Fruit fly (Drosophila melanogaster) whole organism, wandering third instar larva: ENCODE results near the gene CG31100.
A peak's percentile ranks its signal among the peaks of the same experiment; 100 is the strongest.

Source experiments
- Abd-B ChIP-seq: fragments of >200 bp; optimal IDR thresholded peaks from 2 replicates; lab custom pipeline; 2017; ENCODE audit warnings: missing biosample characterization, missing genetic modification characterization
- CG32264 ChIP-seq: fragments of 200-800 bp; sonication (Bioruptor generic); optimal IDR thresholded peaks from 2 replicates; lab custom pipeline; 2016; ENCODE audit warnings: missing biosample characterization, missing genetic modification characterization
- CG9705 ChIP-seq: fragments of 200-800 bp; sonication (Bioruptor generic); optimal IDR thresholded peaks from 2 replicates; lab custom pipeline; 2018; ENCODE audit warnings: missing biosample characterization, mild to moderate bottlenecking, missing genetic modification characterization
- Dfd ChIP-seq: fragments of >200 bp; optimal IDR thresholded peaks from 2 replicates; lab custom pipeline; 2017; ENCODE audit warnings: missing biosample characterization, missing genetic modification characterization
- Dif ChIP-seq: fragments of 200-275, 200-300 bp; sonication (Bioruptor generic); optimal IDR thresholded peaks from 2 replicates; lab custom pipeline; 2018; ENCODE audit warnings: missing biosample characterization, missing genetic modification characterization; ENCODE audit not compliant: partially characterized antibody
- GATAd ChIP-seq: sonication (Bioruptor generic); optimal IDR thresholded peaks from 2 replicates; lab custom pipeline; 2016; ENCODE audit warnings: missing biosample characterization, missing genetic modification characterization
- HLH106 ChIP-seq: fragments of 200-800 bp; optimal IDR thresholded peaks from 3 replicates; lab custom pipeline; 2019; ENCODE audit warnings: missing biosample characterization, mild to moderate bottlenecking, missing genetic modification characterization, moderate library complexity
- Hnf4 ChIP-seq: fragments of 200-800 bp; sonication (Bioruptor generic); optimal IDR thresholded peaks from 2 replicates; lab custom pipeline; 2016; ENCODE audit warnings: missing biosample characterization, mild to moderate bottlenecking, missing genetic modification characterization
- Hr78 ChIP-seq: fragments of >200 bp; optimal IDR thresholded peaks from 2 replicates; lab custom pipeline; 2017; ENCODE audit warnings: missing biosample characterization, missing genetic modification characterization
- Hr83 ChIP-seq: fragments of 200-300 bp; sonication (Bioruptor generic); optimal IDR thresholded peaks from 2 replicates; lab custom pipeline; 2016; ENCODE audit warnings: missing biosample characterization, mild to moderate bottlenecking, missing genetic modification characterization, moderate library complexity; ENCODE audit not compliant: poor library complexity, severe bottlenecking
- Jra ChIP-seq: sonication (Bioruptor generic); optimal IDR thresholded peaks from 2 replicates; lab custom pipeline; 2016; ENCODE audit warnings: missing biosample characterization, missing genetic modification characterization
- Mio ChIP-seq: sonication (Bioruptor generic); optimal IDR thresholded peaks from 2 replicates; lab custom pipeline; 2016; ENCODE audit warnings: missing biosample characterization, missing genetic modification characterization
- Myc ChIP-seq: fragments of >200 bp; optimal IDR thresholded peaks from 2 replicates; lab custom pipeline; 2017
- N ChIP-seq: fragments of >200 bp; optimal IDR thresholded peaks from 2 replicates; lab custom pipeline; 2018; ENCODE audit warnings: missing biosample characterization, missing external identifiers, missing genetic modification characterization
- OdsH ChIP-seq: fragments of 200-800 bp; sonication (Bioruptor generic); optimal IDR thresholded peaks from 2 replicates; lab custom pipeline; 2016; ENCODE audit warnings: missing biosample characterization, mild to moderate bottlenecking, missing genetic modification characterization
- Rel ChIP-seq, 2 experiments: fragments of 200-800 bp; sonication (Bioruptor generic) in 1 of 2; optimal IDR thresholded peaks; 2 replicates in 1 of 2; 3 replicates in 1 of 2; lab custom pipeline; 2016 to 2019; ENCODE audit warnings: mild to moderate bottlenecking in 2 of 2, missing biosample characterization in 2 of 2, missing genetic modification characterization in 2 of 2, moderate library complexity in 1 of 2
- Sp1 ChIP-seq: fragments of 200-800 bp; sonication (Bioruptor generic); optimal IDR thresholded peaks from 3 replicates; lab custom pipeline; 2019; ENCODE audit warnings: missing biosample characterization, mild to moderate bottlenecking, missing genetic modification characterization, moderate library complexity
- Vsx2 ChIP-seq: fragments of 200-300, 225-300 bp; sonication (Bioruptor generic); optimal IDR thresholded peaks from 2 replicates; lab custom pipeline; 2018; ENCODE audit warnings: missing biosample characterization, missing genetic modification characterization; ENCODE audit not compliant: partially characterized antibody
- br ChIP-seq: fragments of 200-800 bp; sonication (Bioruptor generic); optimal IDR thresholded peaks from 2 replicates; lab custom pipeline; 2016; ENCODE audit warnings: missing biosample characterization, missing genetic modification characterization
- brk ChIP-seq: fragments of 200-800 bp; sonication (Bioruptor generic); optimal IDR thresholded peaks from 2 replicates; lab custom pipeline; 2016; ENCODE audit warnings: missing biosample characterization, mild to moderate bottlenecking, missing genetic modification characterization
- dl ChIP-seq, 2 experiments: fragments of 175-275, 200-275 bp in 1 of 2; fragments of 200-275 bp in 1 of 2; sonication (Bioruptor generic); optimal IDR thresholded peaks; lab custom pipeline; 2018; ENCODE audit warnings: mild to moderate bottlenecking in 2 of 2, missing biosample characterization in 2 of 2, missing genetic modification characterization in 2 of 2, moderate library complexity in 2 of 2; ENCODE audit not compliant: partially characterized antibody in 2 of 2, insufficient read depth in 1 of 2
- dmrt93B ChIP-seq: fragments of 200-800 bp; sonication (Bioruptor generic); optimal IDR thresholded peaks from 2 replicates; lab custom pipeline; 2018; ENCODE audit warnings: missing biosample characterization, mild to moderate bottlenecking, missing genetic modification characterization
- dsf ChIP-seq: sonication (Bioruptor generic); optimal IDR thresholded peaks from 2 replicates; lab custom pipeline; 2016; ENCODE audit warnings: missing biosample characterization, missing genetic modification characterization, borderline replicate concordance
- foxo ChIP-seq, 2 experiments: fragments of 200-800 bp; sonication (Bioruptor generic); optimal IDR thresholded peaks; 2 replicates in 1 of 2; 3 replicates in 1 of 2; lab custom pipeline; 2016 to 2017; ENCODE audit warnings: missing biosample characterization in 2 of 2, missing genetic modification characterization in 2 of 2
- fru ChIP-seq: fragments of 200-800 bp; sonication (Bioruptor generic); optimal IDR thresholded peaks from 3 replicates; lab custom pipeline; 2016; ENCODE audit warnings: missing biosample characterization, mild to moderate bottlenecking, missing genetic modification characterization
- h ChIP-seq: fragments of 200-800 bp; sonication (Bioruptor generic); optimal IDR thresholded peaks from 3 replicates; lab custom pipeline; 2016; ENCODE audit warnings: missing biosample characterization, mild to moderate bottlenecking, missing genetic modification characterization
- jim ChIP-seq: fragments of 175-275, 200-325 bp; sonication (Bioruptor generic); optimal IDR thresholded peaks from 2 replicates; lab custom pipeline; 2016; ENCODE audit warnings: missing biosample characterization, mild to moderate bottlenecking, missing genetic modification characterization
- lola ChIP-seq: fragments of >200 bp; optimal IDR thresholded peaks from 2 replicates; lab custom pipeline; 2017; ENCODE audit warnings: missing biosample characterization, missing genetic modification characterization
- pan ChIP-seq: fragments of >200 bp; optimal IDR thresholded peaks from 2 replicates; lab custom pipeline; 2017
- psq ChIP-seq: fragments of 200-800 bp; sonication (Bioruptor generic); optimal IDR thresholded peaks from 3 replicates; lab custom pipeline; 2017; ENCODE audit warnings: missing biosample characterization, mild to moderate bottlenecking, missing genetic modification characterization, moderate library complexity
- rgr ChIP-seq: fragments of 200-800 bp; sonication (Bioruptor generic); optimal IDR thresholded peaks from 3 replicates; lab custom pipeline; 2016; ENCODE audit warnings: missing biosample characterization, mild to moderate bottlenecking, missing genetic modification characterization
- sage ChIP-seq: fragments of 200-800 bp; sonication (Bioruptor generic); optimal IDR thresholded peaks from 2 replicates; lab custom pipeline; 2016; ENCODE audit warnings: missing biosample characterization, mild to moderate bottlenecking, missing genetic modification characterization
- sv ChIP-seq: fragments of 200-800 bp; sonication (Bioruptor generic); optimal IDR thresholded peaks from 3 replicates; lab custom pipeline; 2016; ENCODE audit warnings: missing biosample characterization, missing genetic modification characterization
- tai ChIP-seq: sonication (Bioruptor generic); optimal IDR thresholded peaks from 2 replicates; lab custom pipeline; 2016; ENCODE audit warnings: missing biosample characterization, missing genetic modification characterization
- usp ChIP-seq: fragments of >200 bp; optimal IDR thresholded peaks from 2 replicates; lab custom pipeline; 2017; ENCODE audit warnings: missing biosample characterization, missing genetic modification characterization
- woc ChIP-seq: sonication (Bioruptor generic); optimal IDR thresholded peaks from 2 replicates; lab custom pipeline; 2016; ENCODE audit warnings: missing biosample characterization, mild to moderate bottlenecking, missing genetic modification characterization

CG31100 gene

DNA sequence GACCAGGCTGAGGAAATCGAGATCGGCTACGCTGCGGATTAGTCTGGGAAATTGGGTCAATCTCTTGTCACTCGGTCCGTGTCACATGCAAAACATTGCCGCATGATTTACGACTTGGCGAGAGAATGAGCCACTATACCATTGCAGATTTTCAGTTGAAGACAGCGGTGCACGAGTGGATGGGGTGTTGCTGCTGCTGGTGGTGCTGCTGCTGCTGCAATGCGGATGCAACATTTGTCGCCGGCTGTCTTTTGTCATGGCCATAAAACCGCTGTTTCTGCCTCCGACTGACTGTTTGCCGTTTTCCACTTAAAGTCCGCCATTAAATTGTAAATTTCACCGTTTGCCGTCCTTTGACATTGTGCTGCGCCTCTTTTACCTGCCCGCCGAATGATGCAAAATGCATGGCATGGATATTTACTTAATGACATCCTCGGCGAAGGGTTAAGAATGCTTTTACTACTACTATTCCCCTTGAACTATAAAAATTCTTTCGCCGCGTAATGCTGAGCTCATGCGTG, 27.3 kb downstream of the CG31100 start:
- TF ChIP-seq HLH106 (tag; lab: Kevin White, UChicago) (no peak), foxo (GFP tag; optimal IDR thresholded peaks at IDR 0.05; lab: Kevin White, UChicago) (no peak), Dfd (GFP tag; lab: Kevin White, UChicago) (no peak)

DNA sequence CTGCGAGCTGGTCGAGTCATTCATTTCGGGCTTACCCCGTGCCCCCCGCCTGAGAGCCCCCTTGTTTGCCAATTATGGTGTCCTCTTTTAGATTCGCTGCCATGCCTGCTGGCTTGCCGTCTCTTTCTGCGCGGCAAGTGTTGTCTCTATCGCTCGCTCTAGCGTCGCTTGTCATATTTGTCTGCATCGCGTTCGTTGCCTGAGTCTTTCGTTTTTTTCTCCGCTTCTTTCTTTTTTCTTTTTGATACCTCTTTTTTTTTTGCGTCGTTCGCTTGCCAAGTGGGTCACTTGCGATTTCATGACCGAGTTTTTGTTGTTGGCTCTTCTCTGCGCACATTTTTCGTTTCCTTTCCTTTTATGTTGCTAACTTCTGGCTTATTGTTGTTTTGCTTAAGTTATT, 31.7 kb downstream of the CG31100 start:
- TF ChIP-seq Vsx2 (GFP tag; lab: Kevin White, UChicago) (no peak), brk (no peak), dmrt93B (GFP tag; lab: Kevin White, UChicago) (no peak), psq (GFP tag; lab: Kevin White, UChicago) (peak; percentile 43), Abd-B (no peak)
- TF ChIP-seq, all 38 proteins: peak for 1

DNA sequence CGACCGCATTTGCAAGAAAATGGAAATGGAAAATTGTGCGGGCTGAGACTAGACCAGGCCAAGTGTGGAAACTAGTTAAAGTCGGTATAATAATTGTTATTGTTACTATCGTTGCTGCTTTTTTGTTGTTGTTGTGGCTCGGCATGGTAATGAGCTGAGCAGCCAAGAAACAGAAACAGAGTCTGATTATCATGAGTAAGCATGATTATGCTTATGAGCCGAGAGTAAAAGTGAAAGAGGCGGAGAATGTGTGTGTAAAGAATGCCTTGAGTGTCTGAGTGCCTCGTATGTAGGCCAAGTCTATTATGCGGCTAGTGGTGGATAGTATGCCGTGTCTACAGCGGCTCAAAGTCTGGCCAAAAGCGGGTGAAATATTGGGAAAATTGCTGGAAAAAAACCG, 32.7 kb downstream of the CG31100 start:
- no peak for TF ChIP-seq fru (GFP tag; lab: Kevin White, UChicago)
- no peak for TF ChIP-seq Abd-B
- no peak for TF ChIP-seq woc (GFP tag; lab: Kevin White, UChicago)
- TF ChIP-seq CG9705 (GFP tag; lab: Kevin White, UChicago) = no peak
- TF ChIP-seq Sp1 (GFP tag; lab: Kevin White, UChicago) = no peak
- TF ChIP-seq HLH106 (tag; lab: Kevin White, UChicago) = no peak
- no peak for TF ChIP-seq Hnf4 (GFP tag; lab: Kevin White, UChicago)
- TF ChIP-seq h (GFP tag; lab: Kevin White, UChicago) = no peak
- TF ChIP-seq foxo (GFP tag; optimal IDR thresholded peaks at IDR 0.05; lab: Kevin White, UChicago) = no peak
- TF ChIP-seq tai (GFP tag; lab: Kevin White, UChicago) = no peak
- TF ChIP-seq sv (GFP tag; lab: Kevin White, UChicago) = no peak
- no peak for TF ChIP-seq Hr78 (GFP tag; lab: Kevin White, UChicago)
- no peak for TF ChIP-seq Dif
- TF ChIP-seq jim (GFP tag; lab: Kevin White, UChicago) = no peak

DNA sequence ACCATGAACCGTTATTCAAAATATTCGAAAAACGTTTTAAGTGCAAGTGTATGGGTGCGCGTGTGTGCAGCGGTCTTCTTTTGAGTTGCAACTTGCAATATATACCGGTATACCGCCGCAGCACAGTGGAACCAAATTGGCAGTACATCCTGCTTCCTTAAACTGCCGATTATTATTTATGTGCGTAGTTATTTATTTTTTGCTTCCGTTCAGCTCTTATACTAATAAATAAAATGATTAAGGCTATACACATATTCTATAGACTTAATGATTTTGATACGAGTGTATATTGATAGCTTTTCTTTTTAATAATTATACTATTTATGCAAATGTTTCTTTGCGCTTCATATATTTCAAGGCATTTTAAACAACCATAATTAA, 33.5 kb downstream of the CG31100 start:
- TF ChIP-seq jim (GFP tag; lab: Kevin White, UChicago) = no peak

DNA sequence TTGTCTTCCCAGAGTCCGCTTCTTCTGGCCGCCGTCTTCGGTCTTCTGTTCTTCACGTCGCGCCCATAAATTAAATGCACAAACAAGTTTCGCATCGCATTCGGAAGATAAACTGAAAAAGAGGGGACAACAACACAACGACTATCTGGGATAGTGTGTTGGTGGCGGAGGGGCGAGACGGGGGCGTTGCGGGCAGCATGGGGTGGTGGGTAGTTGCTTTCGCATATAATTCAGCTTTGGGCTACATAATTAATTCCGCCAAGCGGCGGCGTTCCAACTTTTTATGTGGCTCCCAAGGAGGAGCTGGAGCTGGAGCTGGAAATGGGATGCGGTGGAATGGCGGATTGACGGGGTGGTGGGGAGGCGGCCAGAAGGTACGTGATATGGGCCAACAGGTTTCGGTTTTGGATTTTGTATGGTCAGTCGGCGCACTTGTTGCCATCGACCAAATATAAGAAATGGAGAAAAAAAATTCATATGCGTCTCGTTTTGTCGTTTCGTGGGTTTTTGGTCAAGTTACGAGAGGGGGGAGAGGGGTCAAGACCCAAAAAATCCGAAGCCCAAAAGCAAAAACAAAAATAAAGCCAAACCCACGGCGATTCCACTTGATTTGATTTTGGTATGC, 34.0 kb downstream of the CG31100 start:
- peak; percentile 28 for TF ChIP-seq fru (GFP tag; lab: Kevin White, UChicago)
- peak; percentile 88 for TF ChIP-seq psq (GFP tag; lab: Kevin White, UChicago)
- TF ChIP-seq dsf = no peak

DNA sequence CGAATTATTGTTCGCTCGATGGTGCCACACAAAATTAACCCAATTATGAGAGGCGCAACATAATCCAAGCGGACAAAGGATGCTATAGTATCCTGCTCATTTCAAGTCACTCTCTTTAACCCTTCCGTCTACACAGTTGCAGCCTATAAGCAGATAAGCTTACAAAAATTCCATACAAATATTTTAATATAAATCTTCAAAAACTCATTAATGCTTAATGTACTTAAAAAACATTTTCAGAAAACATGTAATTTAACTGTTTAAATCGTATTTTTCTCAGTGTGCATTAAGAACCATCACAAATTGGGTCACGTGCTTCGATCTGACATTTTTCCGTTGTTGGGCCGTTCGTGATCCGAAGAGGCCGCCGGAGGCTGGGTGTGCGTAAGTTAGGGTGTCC, 34.6 kb downstream of the CG31100 start:
- TF ChIP-seq tai (GFP tag; lab: Kevin White, UChicago) (no peak), Hr83 (no peak), Mio (GFP tag; lab: Kevin White, UChicago) (no peak), sage (GFP tag; lab: Kevin White, UChicago) (no peak), woc (GFP tag; lab: Kevin White, UChicago) (peak; percentile 21), pan (lab: Kevin White, UChicago) (no peak), Hnf4 (GFP tag; lab: Kevin White, UChicago) (peak; percentile 10), Sp1 (GFP tag; lab: Kevin White, UChicago) (peak; percentile 33), CG9705 (GFP tag; lab: Kevin White, UChicago) (no peak), psq (GFP tag; lab: Kevin White, UChicago) (no peak), br (peak; percentile 50), brk (no peak), Vsx2 (GFP tag; lab: Kevin White, UChicago) (no peak), CG32264 (GFP tag; lab: Kevin White, UChicago) (no peak), sv (GFP tag; lab: Kevin White, UChicago) (no peak), lola (GFP tag; lab: Kevin White, UChicago) (no peak), usp (no peak), dsf (no peak), Abd-B (no peak), Myc (lab: Kevin White, UChicago) (no peak), GATAd (GFP tag; lab: Kevin White, UChicago) (no peak), jim (GFP tag; lab: Kevin White, UChicago) (no peak), dmrt93B (GFP tag; lab: Kevin White, UChicago) (peak; percentile 8), Rel (GFP tag; optimal IDR thresholded peaks at IDR 0.05; lab: Kevin White, UChicago) (no peak), Rel (tag; optimal IDR thresholded peaks at IDR 0.05; lab: Kevin White, UChicago) (no peak), HLH106 (tag; lab: Kevin White, UChicago) (peak; percentile 48), OdsH (GFP tag; lab: Kevin White, UChicago) (peak; percentile 66), dl (GFP tag; optimal IDR thresholded peaks at IDR 0.05; lab: Kevin White, UChicago; ENCODE audit: insufficient read depth in 1 of 2, partially characterized antibody in 2 of 2) (no peak), Dfd (GFP tag; lab: Kevin White, UChicago) (no peak), N (no peak), Jra (GFP tag; lab: Kevin White, UChicago) (no peak), Dif (no peak), rgr (GFP tag; lab: Kevin White, UChicago) (peak; percentile 27)
